Worm (Caenorhabditis elegans): ENCODE data around the gene gldi-9.
"Not testable (repeated sequence)": the region's sequence is repeated elsewhere in the genome, so short reads cannot be mapped to it uniquely, and the experiment has no call there.

The gldi-9 gene

DNA sequence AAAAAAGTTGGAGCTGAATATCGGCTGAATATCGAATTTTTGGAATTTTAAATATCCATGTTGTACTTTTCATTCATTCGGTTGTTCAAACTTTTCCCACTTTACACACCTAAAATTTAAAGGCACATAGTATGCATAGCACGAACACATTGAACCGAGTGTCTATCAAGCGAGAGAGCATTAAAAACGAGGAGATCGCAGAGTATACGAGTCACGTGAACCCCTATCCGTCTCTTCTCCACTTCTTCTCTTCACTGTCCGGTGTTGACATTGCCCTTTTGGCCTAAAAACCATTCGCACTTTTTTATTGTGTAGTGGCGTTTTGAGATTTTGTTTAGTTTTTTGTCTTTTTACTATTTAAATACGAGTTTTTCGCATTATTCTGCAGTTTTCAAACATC lies 48.3 kb upstream of the gldi-9 start (continued):
- TF ChIP-seq K11D2.4 (GFP tag; IDR thresholded peaks at IDR 0.05) (no peak), attf-5 (GFP tag; optimal IDR thresholded peaks at IDR 0.05) (peak; percentile 23), cebp-1 (GFP tag; IDR thresholded peaks at IDR 0.05) (no peak), cebp-1 (tag; optimal IDR thresholded peaks at IDR 0.05) (peak; percentile 5), Y95B8A.8 (GFP tag; IDR thresholded peaks at IDR 0.05) (no peak), sea-2 (GFP tag; IDR thresholded peaks at IDR 0.05) (no peak), tbp1 (GFP tag; optimal IDR thresholded peaks at IDR 0.05) (no peak)

DNA sequence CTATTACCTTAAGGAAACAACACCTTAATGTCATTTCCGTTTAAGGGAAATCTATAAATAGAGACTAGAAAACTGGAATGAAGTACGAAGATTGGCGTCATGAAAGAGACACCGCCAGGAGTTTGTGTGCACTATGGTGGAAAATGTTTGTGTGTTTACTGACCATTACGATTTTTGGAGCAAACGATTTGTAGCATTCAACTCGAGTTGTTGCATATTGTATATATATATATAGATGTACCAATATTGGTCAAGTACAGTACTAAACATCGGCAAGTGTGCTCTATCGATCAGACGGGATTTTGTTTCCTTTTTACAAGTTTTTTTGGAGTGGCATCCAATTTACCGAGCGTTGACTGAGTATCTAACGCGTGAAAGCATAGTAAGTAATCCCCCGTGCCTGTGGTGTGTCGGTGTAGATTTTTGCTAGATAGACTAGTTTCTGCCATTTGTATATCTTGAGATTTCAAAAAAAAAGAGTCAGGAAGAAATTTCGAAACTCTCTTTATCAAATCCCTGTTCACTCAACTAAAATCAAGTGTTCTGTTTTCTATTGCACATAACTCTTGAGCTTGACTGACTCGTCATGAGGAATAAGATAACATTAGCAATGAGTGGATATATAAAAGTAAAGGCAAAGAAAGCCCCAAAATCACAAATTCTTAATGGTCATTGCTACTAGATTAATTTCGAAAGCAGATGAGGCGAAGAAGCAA lies 45.8 kb upstream of the gldi-9 start, which contains the start of the genes twk-45 and Y71H2AM.25:
Gene twk-45, minus strand, starts transcription at position 101 of the 716 bp plus-strand sequence.
Gene Y71H2AM.25, plus strand, starts transcription at position 666 of the 716 bp plus-strand sequence.
- no peak for TF ChIP-seq lin-26 (GFP tag; IDR thresholded peaks at IDR 0.05)
- TF ChIP-seq C17E4.6 (GFP tag; IDR thresholded peaks at IDR 0.05), result no peak
- TF ChIP-seq ZK185.1 (tag; optimal IDR thresholded peaks at IDR 0.05; ENCODE audit: poor library complexity, severe bottlenecking), result no peak

- TF ChIP-seq mxl-1 (tag; optimal IDR thresholded peaks at IDR 0.05), result no peak
- TF ChIP-seq tbp1 (GFP tag; optimal IDR thresholded peaks at IDR 0.05), result no peak
- TF ChIP-seq snpc-1.1 (tag; optimal IDR thresholded peaks at IDR 0.05; ENCODE audit: insufficient read depth), result no peak
- no peak for TF ChIP-seq ceh-40 (GFP tag; IDR thresholded peaks at IDR 0.05)
- TF ChIP-seq hmg-1.2 (GFP tag; IDR thresholded peaks at IDR 0.05), result no peak
- no peak for TF ChIP-seq tlf-1 (GFP tag; optimal IDR thresholded peaks at IDR 0.05)
- TF ChIP-seq tbx-9 (tag; optimal IDR thresholded peaks at IDR 0.05; ENCODE audit: borderline replicate concordance), result no peak
- no peak for TF ChIP-seq nfya-1 (tag; optimal IDR thresholded peaks at IDR 0.05; ENCODE audit: borderline replicate concordance, insufficient read depth)
Observed at ce11 chrIII:2800743-2801142, 44.6 kb upstream of the gldi-9 start.

DNA sequence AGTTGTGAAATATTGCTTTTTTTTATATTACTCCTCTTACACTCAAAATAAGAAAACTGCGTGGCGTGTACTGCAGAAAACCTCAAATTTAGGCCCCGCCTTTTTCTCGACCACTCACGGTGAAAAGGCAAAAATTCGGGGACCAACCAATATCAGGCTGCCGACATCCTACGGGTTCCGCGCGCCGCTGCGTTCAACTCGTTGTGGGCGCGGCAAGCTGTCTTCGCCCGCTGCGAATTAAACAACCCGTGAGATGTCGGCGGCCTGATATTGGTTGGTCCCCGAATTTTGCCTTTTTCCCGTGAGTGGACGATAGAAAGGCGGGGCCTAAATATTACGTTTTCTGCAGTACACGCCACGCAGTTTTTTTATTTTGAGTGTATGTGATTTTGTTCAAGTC lies 41.3 kb upstream of the gldi-9 start:
- not testable (repeated sequence) for TF ChIP-seq snpc-4 (GFP tag; optimal IDR thresholded peaks at IDR 0.05)
- peak in 1 of 4 experiments; percentile 78 for TF ChIP-seq snpc-4 (tag; optimal IDR thresholded peaks at IDR 0.05)

DNA sequence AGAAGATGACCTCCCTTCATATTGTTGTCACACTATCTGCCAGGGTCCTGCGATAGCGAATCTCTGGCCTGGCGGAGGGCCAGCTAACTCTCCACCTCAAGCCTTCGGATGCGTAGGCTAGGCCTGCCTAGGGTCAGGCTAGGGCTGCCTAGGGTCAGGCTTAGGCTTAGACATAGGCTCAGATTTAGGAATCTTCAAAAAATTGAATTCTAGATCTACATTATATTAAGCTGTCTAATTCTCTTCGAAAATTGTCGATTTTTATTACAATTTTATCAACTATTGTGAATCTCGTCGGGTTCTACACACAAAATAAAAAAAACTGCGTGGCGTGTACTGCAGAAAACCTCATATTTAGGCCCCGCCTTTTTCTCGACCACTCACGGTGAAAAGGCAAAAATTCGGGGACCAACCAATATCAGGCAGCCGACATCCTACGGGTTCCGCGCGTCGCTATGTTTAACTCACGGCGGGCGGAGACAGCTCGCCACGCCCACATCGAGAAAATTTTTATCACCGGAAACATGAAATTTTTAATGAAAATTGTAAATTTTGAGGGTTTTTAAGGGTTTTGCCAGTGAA lies 39.4 kb upstream of the gldi-9 start:
- TF ChIP-seq lag-1 (GFP tag; IDR thresholded peaks at IDR 0.05), result no peak
- peak; percentile 55 for TF ChIP-seq madf-6 (GFP tag; IDR thresholded peaks at IDR 0.05)
- peak; percentile 46; the same call in 1 of the 2 replicates for TF ChIP-seq zfh-2 (GFP tag; conservative IDR thresholded peaks at IDR 0.05)
- no peak for TF ChIP-seq attf-5 (GFP tag; optimal IDR thresholded peaks at IDR 0.05)
- peak; percentile 13 for TF ChIP-seq mxl-1 (tag; optimal IDR thresholded peaks at IDR 0.05)
- no peak for TF ChIP-seq nfya-1 (tag; optimal IDR thresholded peaks at IDR 0.05; ENCODE audit: borderline replicate concordance, insufficient read depth)
- TF ChIP-seq snpc-4 (GFP tag; optimal IDR thresholded peaks at IDR 0.05), result peak; percentile 73
- peak in 3 of 4 experiments; percentile 54 to 91 (median 90) for TF ChIP-seq snpc-4 (tag; optimal IDR thresholded peaks at IDR 0.05)
- TF ChIP-seq F49E8.2 (tag; optimal IDR thresholded peaks at IDR 0.05; ENCODE audit: insufficient read depth), result no peak
- TF ChIP-seq sptf-2 (GFP tag; optimal IDR thresholded peaks at IDR 0.05), result no peak
- no peak for TF ChIP-seq dpl-1 (GFP tag; optimal IDR thresholded peaks at IDR 0.05)
- no peak for TF ChIP-seq hmg-20 (GFP tag; IDR thresholded peaks at IDR 0.05)
- TF ChIP-seq attf-6 (GFP tag; IDR thresholded peaks at IDR 0.05), result peak; percentile 73; the same call in 1 of the 2 replicates
- TF ChIP-seq ztf-25 (GFP tag; IDR thresholded peaks at IDR 0.05), result no peak
- peak; percentile 40; the same call in 1 of the 2 replicates for TF ChIP-seq B0336.3 (GFP tag; IDR thresholded peaks at IDR 0.05)
- TF ChIP-seq F55B11.4 (tag; optimal IDR thresholded peaks at IDR 0.05; ENCODE audit: borderline replicate concordance, insufficient read depth), result no peak
- no peak; the same call in 1 of the 2 replicates for TF ChIP-seq mcd-1 (GFP tag; IDR thresholded peaks at IDR 0.05)
- TF ChIP-seq bed-1 (GFP tag; IDR thresholded peaks at IDR 0.05), result no peak
- TF ChIP-seq F39B2.1 (GFP tag; IDR thresholded peaks at IDR 0.05), result no peak
- no peak for TF ChIP-seq madf-3 (GFP tag; IDR thresholded peaks at IDR 0.05)
- TF ChIP-seq F33H1.4 (GFP tag; IDR thresholded peaks at IDR 0.05), result no peak
- no peak for TF ChIP-seq somi-1 (GFP tag; optimal IDR thresholded peaks at IDR 0.05)
- TF ChIP-seq nhr-120 (GFP tag; IDR thresholded peaks at IDR 0.05), result no peak
- 0 out of 2 replicates have a peak, but pooled peaks have one; percentile 53 for TF ChIP-seq aptf-2 (GFP tag; conservative IDR thresholded peaks at IDR 0.05)
- TF ChIP-seq cebp-2 (GFP tag; IDR thresholded peaks at IDR 0.05), result no peak

All from whole organism, young adult.